Fruit fly (Drosophila melanogaster): ENCODE data around the gene CG7557.

- no peak for TF ChIP-seq psq (optimal IDR thresholded peaks at IDR 0.05)
- no peak for TF ChIP-seq h (optimal IDR thresholded peaks at IDR 0.05)
Measured at dm6 chr3L:11433151-11433550, 11.8 kb upstream of the CG7557 start.

All from Kc167 (cell line).